Worm (Caenorhabditis elegans) whole organism, L3 larva: Measurements from ENCODE around the gene T27A10.6.
A peak's percentile ranks its signal among the peaks of the same experiment; 100 is the strongest.

ENCODE experiments used
- R02D3.7 ChIP-seq: fragments of 150-350 bp; optimal IDR thresholded peaks from 2 replicates; lab custom pipeline; 2014; ENCODE audit warnings: missing biosample characterization, missing genetic modification characterization
- ZK546.5 ChIP-seq: sonication (generic microtip); optimal IDR thresholded peaks from 2 replicates; lab custom pipeline; 2017; ENCODE audit warnings: missing biosample characterization, missing genetic modification characterization
- aly-2 ChIP-seq: fragments of 150-350 bp; optimal IDR thresholded peaks from 2 replicates; lab custom pipeline; 2014; ENCODE audit warnings: missing biosample characterization, missing genetic modification characterization
- ama-1 ChIP-seq: fragments of 150-350 bp; optimal IDR thresholded peaks from 2 replicates; lab custom pipeline; 2018
- ceh-16 ChIP-seq: sonication (generic microtip); optimal IDR thresholded peaks from 2 replicates; lab custom pipeline; 2017; ENCODE audit warnings: missing biosample characterization, missing genetic modification characterization
- ceh-28 ChIP-seq: fragments of 150-350 bp; optimal IDR thresholded peaks from 2 replicates; lab custom pipeline; 2014; ENCODE audit warnings: missing biosample characterization, missing genetic modification reagents, missing genetic modification characterization
- ceh-82 ChIP-seq: fragments of 150-350 bp; optimal IDR thresholded peaks from 2 replicates; lab custom pipeline; 2014; ENCODE audit warnings: missing biosample characterization, missing genetic modification characterization
- ceh-9 ChIP-seq: sonication (generic microtip); optimal IDR thresholded peaks from 2 replicates; lab custom pipeline; 2018; ENCODE audit warnings: missing biosample characterization, missing genetic modification characterization
- daf-12 ChIP-seq: fragments of 150-350 bp; optimal IDR thresholded peaks from 2 replicates; lab custom pipeline; 2014; ENCODE audit warnings: missing biosample characterization, missing genetic modification reagents, missing genetic modification characterization
- egl-27 ChIP-seq: sonication (generic microtip); optimal IDR thresholded peaks from 4 replicates; lab custom pipeline; 2017; ENCODE audit warnings: missing biosample characterization, missing genetic modification reagents, missing genetic modification characterization
- elt-1 ChIP-seq: fragments of 150-350 bp; optimal IDR thresholded peaks from 2 replicates; lab custom pipeline; 2014; ENCODE audit warnings: missing biosample characterization, missing genetic modification characterization
- elt-2 ChIP-seq: sonication (generic microtip); optimal IDR thresholded peaks from 2 replicates; lab custom pipeline; 2016; ENCODE audit warnings: missing genetic modification reagents, mild to moderate bottlenecking, missing genetic modification characterization, missing compliant biosample characterization
- eor-1 ChIP-seq, 2 experiments: fragments of 150-350 bp; optimal IDR thresholded peaks; 2 replicates each; lab custom pipeline; 2014 to 2018; ENCODE audit warnings: missing biosample characterization in 2 of 2, missing genetic modification characterization in 2 of 2
- fkh-10 ChIP-seq: sonication (generic microtip); optimal IDR thresholded peaks from 2 replicates; lab custom pipeline; 2017; ENCODE audit warnings: missing biosample characterization, missing genetic modification reagents, missing genetic modification characterization
- fkh-2 ChIP-seq: fragments of 150-350 bp; optimal IDR thresholded peaks from 2 replicates; lab custom pipeline; 2014; ENCODE audit warnings: missing biosample characterization, missing genetic modification reagents, missing genetic modification characterization
- fos-1 ChIP-seq: fragments of 150-350 bp; optimal IDR thresholded peaks from 2 replicates; lab custom pipeline; 2014; ENCODE audit warnings: missing biosample characterization, missing genetic modification characterization
- hmg-11 ChIP-seq: sonication (generic microtip); optimal IDR thresholded peaks from 2 replicates; lab custom pipeline; 2016; ENCODE audit warnings: missing genetic modification characterization, missing compliant biosample characterization
- jun-1 ChIP-seq: fragments of 150-350 bp; optimal IDR thresholded peaks from 2 replicates; lab custom pipeline; 2014; ENCODE audit warnings: missing biosample characterization, missing genetic modification reagents, missing genetic modification characterization
- lin-15B ChIP-seq: fragments of 150-350 bp; optimal IDR thresholded peaks from 2 replicates; lab custom pipeline; 2014; ENCODE audit warnings: missing biosample characterization, missing genetic modification characterization
- lin-39 ChIP-seq: fragments of 150-350 bp; optimal IDR thresholded peaks from 2 replicates; lab custom pipeline; 2018; ENCODE audit warnings: missing biosample characterization, missing genetic modification reagents, missing genetic modification characterization
- mdl-1 ChIP-seq: fragments of 150-350 bp; optimal IDR thresholded peaks from 2 replicates; lab custom pipeline; 2014; ENCODE audit warnings: missing biosample characterization, missing genetic modification characterization
- nhr-11 ChIP-seq: fragments of 150-350 bp; optimal IDR thresholded peaks from 2 replicates; lab custom pipeline; 2014; ENCODE audit warnings: missing biosample characterization, missing genetic modification characterization
- nhr-12 ChIP-seq: fragments of 150-350 bp; optimal IDR thresholded peaks from 2 replicates; lab custom pipeline; 2014; ENCODE audit warnings: missing biosample characterization, missing genetic modification characterization
- nhr-23 ChIP-seq: fragments of 150-350 bp; optimal IDR thresholded peaks from 2 replicates; lab custom pipeline; 2014; ENCODE audit warnings: missing biosample characterization, missing genetic modification reagents, missing genetic modification characterization
- nhr-237 ChIP-seq: fragments of 150-350 bp; optimal IDR thresholded peaks from 2 replicates; lab custom pipeline; 2014; ENCODE audit warnings: missing biosample characterization, missing genetic modification characterization
- nhr-25 ChIP-seq: sonication (generic microtip); optimal IDR thresholded peaks from 2 replicates; lab custom pipeline; 2017; ENCODE audit warnings: missing biosample characterization, missing genetic modification characterization
- nhr-28 ChIP-seq: fragments of 150-350 bp; optimal IDR thresholded peaks from 2 replicates; lab custom pipeline; 2014; ENCODE audit warnings: missing biosample characterization, missing genetic modification characterization
- nhr-43 ChIP-seq: sonication (generic microtip); optimal IDR thresholded peaks from 2 replicates; lab custom pipeline; 2016; ENCODE audit warnings: mild to moderate bottlenecking, missing genetic modification characterization, missing compliant biosample characterization; ENCODE audit not compliant: poor library complexity, severe bottlenecking
- nhr-67 ChIP-seq: fragments of 150-350 bp; optimal IDR thresholded peaks from 2 replicates; lab custom pipeline; 2014; ENCODE audit warnings: missing biosample characterization, missing genetic modification characterization
- nhr-76 ChIP-seq: fragments of 150-350 bp; sonication (generic microtip); optimal IDR thresholded peaks from 5 replicates; lab custom pipeline; 2014; ENCODE audit warnings: missing biosample characterization, missing genetic modification characterization
- pha-4 ChIP-seq: fragments of 150-350 bp; optimal IDR thresholded peaks from 2 replicates; lab custom pipeline; 2014; ENCODE audit warnings: missing biosample characterization, missing genetic modification reagents, missing genetic modification characterization
- pqm-1 ChIP-seq: fragments of 150-350 bp; optimal IDR thresholded peaks from 2 replicates; lab custom pipeline; 2017; ENCODE audit warnings: missing biosample characterization, missing genetic modification characterization, inconsistent platforms
- skn-1 ChIP-seq: fragments of 150-350 bp; optimal IDR thresholded peaks from 2 replicates; lab custom pipeline; 2014; ENCODE audit warnings: missing biosample characterization, missing genetic modification characterization
- snpc-4 ChIP-seq: fragments of 150-350 bp; optimal IDR thresholded peaks from 2 replicates; lab custom pipeline; 2014; ENCODE audit warnings: missing biosample characterization, missing genetic modification characterization
- unc-62 ChIP-seq: fragments of 150-350 bp; sonication (generic microtip); optimal IDR thresholded peaks from 4 replicates; lab custom pipeline; 2014; ENCODE audit warnings: missing biosample characterization, missing genetic modification reagents, missing genetic modification characterization
- ztf-4 ChIP-seq: fragments of 150-350 bp; optimal IDR thresholded peaks from 2 replicates; lab custom pipeline; 2014; ENCODE audit warnings: missing biosample characterization, missing genetic modification characterization

The T27A10.6 gene

DNA sequence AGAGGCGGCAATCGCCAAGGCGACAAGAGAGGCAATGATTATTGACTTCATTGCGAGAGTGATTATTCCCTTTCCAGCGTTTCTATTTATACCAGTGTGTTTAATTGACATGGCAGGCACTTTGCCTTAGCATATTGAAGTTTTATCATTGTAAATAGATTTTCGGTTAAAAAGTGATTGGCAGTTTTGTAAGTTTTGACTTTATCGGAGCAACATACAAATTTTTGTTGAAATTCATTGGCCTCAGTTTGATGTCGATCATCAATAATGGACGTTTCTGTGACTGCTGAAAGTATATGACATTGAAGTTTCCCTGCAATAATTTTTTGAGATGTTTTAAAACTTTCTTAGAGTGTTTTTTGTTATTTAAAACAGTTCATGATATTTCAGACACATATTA lies 23.7 kb downstream of the T27A10.6 start, which contains the start of gene vit-3:
Gene vit-3 (minus strand): TSS at position 60 of the 400 bp plus-strand sequence.
- TF ChIP-seq fkh-10 (GFP tag; lab: Kevin White, UChicago): no peak
- no peak for TF ChIP-seq snpc-4 (tag; lab: Kevin White, UChicago)
- TF ChIP-seq eor-1 (tag; optimal IDR thresholded peaks at IDR 0.05; lab: Kevin White, UChicago): no peak

DNA sequence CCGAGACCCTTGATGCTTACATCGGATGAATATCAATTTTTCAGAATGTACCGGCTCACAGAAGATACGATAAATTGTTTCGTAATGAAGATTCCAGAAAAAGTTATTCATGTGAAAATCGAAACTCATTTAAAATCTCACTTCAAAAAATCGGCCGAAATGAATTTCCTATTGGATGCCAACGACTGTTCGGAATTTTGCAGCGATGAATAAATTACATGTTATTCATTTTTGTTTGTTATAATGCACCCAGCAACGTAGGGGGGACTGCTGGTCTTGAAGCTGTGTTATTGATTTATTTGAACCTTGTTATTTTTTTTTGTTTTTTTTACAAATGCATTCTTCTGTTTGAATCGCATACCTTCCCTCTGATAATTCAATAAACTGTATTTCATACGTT lies 29.3 kb downstream of the T27A10.6 start:
- TF ChIP-seq aly-2 (tag; lab: Kevin White, UChicago) (no peak), unc-62 (no peak), eor-1 (tag; optimal IDR thresholded peaks at IDR 0.05; lab: Kevin White, UChicago) (no peak), ztf-4 (tag; lab: Kevin White, UChicago) (no peak), ama-1 (no peak), pqm-1 (tag; lab: Kevin White, UChicago) (no peak), ceh-16 (tag; lab: Kevin White, UChicago) (no peak), egl-27 (tag; lab: Kevin White, UChicago) (no peak), nhr-11 (tag; lab: Kevin White, UChicago) (no peak), mdl-1 (tag; lab: Kevin White, UChicago) (no peak), lin-39 (no peak), ceh-82 (tag; lab: Kevin White, UChicago) (no peak), nhr-43 (no peak), nhr-28 (no peak), nhr-23 (tag; lab: Kevin White, UChicago) (no peak), nhr-67 (tag; lab: Kevin White, UChicago) (no peak), lin-15B (no peak), nhr-237 (tag; lab: Kevin White, UChicago) (no peak)

DNA sequence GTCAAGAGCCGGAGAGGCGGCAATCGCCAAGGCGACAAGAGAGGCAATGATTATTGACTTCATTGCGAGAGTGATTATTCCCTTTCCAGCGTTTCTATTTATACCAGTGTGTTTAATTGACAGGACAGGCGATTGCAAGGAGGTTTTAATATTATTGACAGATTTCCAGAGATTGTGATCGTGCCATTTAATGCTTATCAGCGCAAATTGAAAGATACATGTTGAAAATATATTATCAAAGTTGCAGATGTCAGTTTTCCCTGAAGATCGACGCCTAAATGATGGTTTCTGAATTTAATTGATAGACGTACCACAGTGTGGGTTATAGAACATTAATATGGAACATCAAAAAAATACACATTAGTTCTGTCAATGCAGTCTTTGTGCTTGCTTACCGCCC lies 32.2 kb downstream of the T27A10.6 start, which contains the start of gene vit-4:
Gene vit-4 (minus strand): TSS at position 63 of the 400 bp plus-strand sequence.
- TF ChIP-seq aly-2 (tag; lab: Kevin White, UChicago) (no peak), pqm-1 (tag; lab: Kevin White, UChicago) (no peak), egl-27 (tag; lab: Kevin White, UChicago) (no peak), snpc-4 (tag; lab: Kevin White, UChicago) (no peak), ceh-9 (tag; lab: Kevin White, UChicago) (no peak), jun-1 (tag; lab: Kevin White, UChicago) (no peak), pha-4 (tag; lab: Kevin White, UChicago) (no peak), lin-39 (no peak), nhr-11 (tag; lab: Kevin White, UChicago) (no peak), nhr-25 (tag; lab: Kevin White, UChicago) (no peak), fos-1 (no peak)

DNA sequence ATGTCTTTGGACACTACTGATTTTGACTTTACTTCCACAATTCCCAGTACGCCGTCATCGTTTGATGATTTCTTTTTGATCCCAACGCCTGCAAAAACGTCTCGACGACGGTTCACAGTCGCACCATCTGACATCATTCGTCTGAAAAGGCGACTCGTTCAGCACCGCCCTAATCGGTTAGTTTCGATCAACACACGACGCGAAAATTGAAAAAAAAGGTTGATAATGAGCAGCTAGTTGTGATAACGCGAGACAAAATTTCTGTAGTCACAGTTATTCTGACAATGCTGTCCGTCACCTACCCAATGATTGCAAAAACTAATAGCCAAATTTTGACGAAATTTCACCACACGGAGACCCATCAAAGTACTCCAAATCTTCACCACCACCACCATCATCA lies 40.2 kb downstream of the T27A10.6 start:
- TF ChIP-seq nhr-76 (tag; lab: Kevin White, UChicago) (no peak), elt-2 (peak; percentile 78), pqm-1 (tag; lab: Kevin White, UChicago) (peak; percentile 62), fos-1 (no peak), eor-1 (tag; optimal IDR thresholded peaks at IDR 0.05; lab: Kevin White, UChicago) (no peak)
- TF ChIP-seq, all 47 proteins: peak for 2

DNA sequence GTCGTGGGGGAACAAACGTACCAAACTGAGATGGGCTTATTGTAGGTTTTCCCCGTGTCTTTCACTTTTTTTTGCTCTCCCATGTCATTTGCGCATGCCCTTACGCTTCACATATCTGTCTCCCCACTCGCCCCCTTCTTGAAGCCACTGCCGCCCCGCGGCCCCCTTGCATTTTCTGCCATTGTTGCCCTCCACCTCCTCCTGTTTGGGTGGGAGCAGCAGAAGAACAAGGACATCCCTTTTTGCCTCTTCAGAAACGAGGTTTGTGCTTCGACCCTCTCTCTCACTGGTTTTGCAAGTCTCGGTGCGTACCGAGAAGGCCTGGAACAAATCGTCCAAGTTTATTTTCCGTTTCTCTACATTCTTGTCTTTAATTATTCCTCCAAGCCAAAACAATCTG lies 42.0 kb downstream of the T27A10.6 start:
- no peak for TF ChIP-seq lin-39
- no peak for TF ChIP-seq ceh-28 (tag; lab: Kevin White, UChicago)
- TF ChIP-seq jun-1 (tag; lab: Kevin White, UChicago): no peak
- no peak for TF ChIP-seq ceh-16 (tag; lab: Kevin White, UChicago)
- no peak for TF ChIP-seq fkh-2 (tag; lab: Kevin White, UChicago)
- no peak for TF ChIP-seq elt-1 (tag; lab: Kevin White, UChicago)
- TF ChIP-seq pha-4 (tag; lab: Kevin White, UChicago): no peak
- TF ChIP-seq ZK546.5 (tag; lab: Kevin White, UChicago): no peak
- no peak for TF ChIP-seq mdl-1 (tag; lab: Kevin White, UChicago)
- no peak for TF ChIP-seq nhr-12 (tag; lab: Kevin White, UChicago)
- no peak for TF ChIP-seq skn-1
- no peak for TF ChIP-seq eor-1 (tag; optimal IDR thresholded peaks at IDR 0.05; lab: Kevin White, UChicago)
- no peak for TF ChIP-seq lin-15B
- TF ChIP-seq hmg-11 (tag; lab: Kevin White, UChicago): no peak
- TF ChIP-seq daf-12: no peak
- TF ChIP-seq nhr-76 (tag; lab: Kevin White, UChicago): no peak
- TF ChIP-seq R02D3.7 (tag; lab: Kevin White, UChicago): no peak
